Worm (Caenorhabditis elegans) whole organism, early embryonic: Measurements from ENCODE around the gene nex-3.

ENCODE experiments used
- B0310.2 ChIP-seq: sonication (generic microtip); optimal IDR thresholded peaks from 2 replicates; lab custom pipeline; 2016; ENCODE audit warnings: mild to moderate bottlenecking, missing genetic modification characterization, missing compliant biosample characterization
- F13C5.2 ChIP-seq: sonication (generic microtip); optimal IDR thresholded peaks from 2 replicates; lab custom pipeline; 2017; ENCODE audit warnings: mild to moderate bottlenecking, missing genetic modification characterization, inconsistent platforms, missing compliant biosample characterization
- aly-1 ChIP-seq: sonication (generic microtip); optimal IDR thresholded peaks from 2 replicates; lab custom pipeline; 2016; ENCODE audit warnings: missing genetic modification characterization, missing compliant biosample characterization
- ama-1 ChIP-seq: fragments of 150-350 bp; optimal IDR thresholded peaks from 2 replicates; lab custom pipeline; 2014
- ceh-13 ChIP-seq: fragments of 200-800 bp; sonication (Bioruptor generic); optimal IDR thresholded peaks from 2 replicates; lab custom pipeline; 2018; ENCODE audit warnings: mild to moderate bottlenecking, missing genetic modification characterization, missing compliant biosample characterization
- ceh-36 ChIP-seq: sonication (generic microtip); optimal IDR thresholded peaks from 2 replicates; lab custom pipeline; 2016; ENCODE audit warnings: missing genetic modification characterization, inconsistent platforms, missing compliant biosample characterization
- ets-7 ChIP-seq: sonication (generic microtip); optimal IDR thresholded peaks from 2 replicates; lab custom pipeline; 2016; ENCODE audit warnings: missing genotype, missing genetic modification characterization, missing compliant biosample characterization
- flt-1 ChIP-seq: fragments of 200-800 bp; sonication (Bioruptor generic); IDR thresholded peaks from 2 replicates; pipeline ENCODE4 v1.3.6; 2022; ENCODE audit warnings: missing genetic modification characterization, missing compliant biosample characterization
- hmbx-1 ChIP-seq: sonication (generic microtip); optimal IDR thresholded peaks from 2 replicates; lab custom pipeline; 2016; ENCODE audit warnings: mild to moderate bottlenecking, missing genetic modification characterization, missing compliant biosample characterization
- hmg-4 ChIP-seq: fragments of 200-800 bp; sonication (Bioruptor generic); optimal IDR thresholded peaks from 2 replicates; lab custom pipeline; 2018; ENCODE audit warnings: mild to moderate bottlenecking, missing genetic modification characterization, missing compliant biosample characterization
- hnd-1 ChIP-seq: sonication (generic microtip); optimal IDR thresholded peaks from 2 replicates; lab custom pipeline; 2016; ENCODE audit warnings: missing genetic modification characterization, missing compliant biosample characterization
- pes-1 ChIP-seq: fragments of 200-800 bp; sonication (Bioruptor generic); IDR thresholded peaks from 2 replicates; pipeline ENCODE4 v1.3.6; 2022; ENCODE audit warnings: missing genetic modification reagents, missing genetic modification characterization, missing compliant biosample characterization
- scrt-1 ChIP-seq: fragments of 200-800 bp; sonication (Bioruptor generic); IDR thresholded peaks from 2 replicates; pipeline ENCODE4 v1.3.6; 2022; ENCODE audit warnings: missing genetic modification characterization, missing compliant biosample characterization
- sea-1 ChIP-seq: fragments of 200-800 bp; sonication (Bioruptor generic); conservative IDR thresholded peaks from 2 replicates; pipeline ENCODE4 v1.3.6; 2022; ENCODE audit warnings: missing genetic modification characterization, missing compliant biosample characterization
- tbx-11 ChIP-seq: fragments of 200-800 bp; sonication (Bioruptor generic); IDR thresholded peaks from 2 replicates; pipeline ENCODE4 v1.3.6; 2022; ENCODE audit warnings: missing genetic modification characterization, missing compliant biosample characterization
- tbx-37 ChIP-seq: fragments of 200-800 bp; sonication (Bioruptor generic); conservative IDR thresholded peaks from 2 replicates; pipeline ENCODE4 v1.3.6; 2022; ENCODE audit warnings: missing genetic modification reagents, missing genetic modification characterization, missing compliant biosample characterization
- tra-4 ChIP-seq: sonication (generic microtip); optimal IDR thresholded peaks from 2 replicates; lab custom pipeline; 2017; ENCODE audit warnings: missing genetic modification characterization, missing compliant biosample characterization

Gene nex-3

DNA sequence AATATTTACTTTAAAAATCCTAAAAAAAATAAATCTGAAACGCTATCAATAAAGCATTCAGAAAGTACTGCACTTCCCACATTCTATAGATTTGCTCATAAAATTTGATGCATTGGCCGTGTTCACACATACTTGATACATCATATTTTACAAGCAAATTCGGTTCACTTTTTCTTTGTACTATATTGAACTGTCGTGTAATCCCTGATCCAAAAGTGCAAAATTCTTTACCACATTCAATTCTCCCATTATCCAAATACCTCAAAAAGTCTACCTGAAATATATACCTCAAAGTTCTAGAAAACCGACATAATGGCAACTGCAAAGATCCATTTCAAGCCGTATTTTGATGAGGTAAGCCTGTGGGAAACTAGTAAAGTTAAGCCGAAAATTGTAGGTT is at the start of gene nex-3:
Gene nex-3, plus strand, starts transcription at position 301 of the 400 bp plus-strand sequence.
- TF ChIP-seq tbx-37 (GFP tag; lab: Robert Waterston, UW) = no peak
- TF ChIP-seq sea-1 (GFP tag; lab: Robert Waterston, UW) = no peak
- TF ChIP-seq ceh-13 (GFP tag; lab: Kevin White, UChicago) = no peak
- TF ChIP-seq B0310.2 (tag; lab: Kevin White, UChicago) = no peak

DNA sequence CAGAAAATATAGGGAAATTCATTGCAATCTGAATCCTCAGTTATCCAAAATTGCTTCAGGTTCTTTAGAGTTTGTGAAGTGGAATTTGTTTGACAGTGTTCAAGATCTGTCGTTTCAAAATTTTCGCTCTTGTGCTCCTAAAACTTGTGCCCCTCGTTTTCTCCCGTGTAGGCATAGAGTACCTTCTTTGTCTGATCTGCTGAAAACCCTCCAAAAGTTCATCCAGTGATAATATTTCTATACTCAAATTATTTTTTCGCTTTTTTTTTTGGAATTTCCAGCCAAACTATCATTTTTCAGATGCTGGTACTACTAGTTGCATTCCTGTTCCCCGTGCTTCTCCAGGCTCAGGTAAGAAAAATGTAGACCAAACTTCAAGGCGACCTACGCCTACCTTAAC is 47.4 kb upstream of the nex-3 start, which contains the start of gene R07E5.4:
Gene R07E5.4, plus strand, starts transcription at position 301 of the 400 bp plus-strand sequence.
- no peak for TF ChIP-seq ceh-36 (tag; lab: Kevin White, UChicago)
- TF ChIP-seq hmg-4 (GFP tag; lab: Kevin White, UChicago) = no peak
- no peak for TF ChIP-seq sea-1 (GFP tag; lab: Robert Waterston, UW)
- TF ChIP-seq flt-1 (GFP tag; lab: Robert Waterston, UW) = no peak

DNA sequence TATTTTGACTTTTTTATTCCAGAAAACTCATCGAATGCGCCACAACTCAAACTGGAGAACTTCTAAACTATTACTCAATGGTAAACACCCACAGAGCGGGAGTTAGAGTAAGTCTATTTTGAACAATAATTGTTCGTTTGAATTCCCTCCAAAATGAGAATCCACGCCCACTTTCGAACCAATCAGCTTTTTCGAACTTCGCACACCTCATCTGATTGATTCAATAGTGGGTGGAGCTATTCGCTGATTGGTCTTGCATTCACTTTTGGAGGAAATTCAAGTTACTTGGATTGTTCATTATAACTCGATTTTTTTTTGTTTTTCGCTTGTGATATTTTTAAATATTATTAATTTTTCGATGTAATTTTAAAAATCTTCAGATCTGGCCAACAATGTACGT is 46.0 kb upstream of the nex-3 start:
- no peak for TF ChIP-seq flt-1 (GFP tag; lab: Robert Waterston, UW)
- TF ChIP-seq ceh-13 (GFP tag; lab: Kevin White, UChicago) = no peak
- TF ChIP-seq aly-1 (tag; lab: Kevin White, UChicago) = no peak
- no peak for TF ChIP-seq hmbx-1 (tag; lab: Kevin White, UChicago)
- TF ChIP-seq F13C5.2 (tag; lab: Kevin White, UChicago) = no peak
- no peak for TF ChIP-seq tbx-11 (GFP tag; lab: Robert Waterston, UW)
- TF ChIP-seq ceh-36 (tag; lab: Kevin White, UChicago) = no peak
- no peak for TF ChIP-seq ama-1 (lab: Kevin White, UChicago)
- no peak for TF ChIP-seq tra-4 (tag; lab: Kevin White, UChicago)
- TF ChIP-seq hmg-4 (GFP tag; lab: Kevin White, UChicago) = no peak
- no peak for TF ChIP-seq sea-1 (GFP tag; lab: Robert Waterston, UW)
- no peak for TF ChIP-seq tbx-37 (GFP tag; lab: Robert Waterston, UW)
- TF ChIP-seq B0310.2 (tag; lab: Kevin White, UChicago) = no peak
- no peak for TF ChIP-seq pes-1 (GFP tag; lab: Robert Waterston, UW)

DNA sequence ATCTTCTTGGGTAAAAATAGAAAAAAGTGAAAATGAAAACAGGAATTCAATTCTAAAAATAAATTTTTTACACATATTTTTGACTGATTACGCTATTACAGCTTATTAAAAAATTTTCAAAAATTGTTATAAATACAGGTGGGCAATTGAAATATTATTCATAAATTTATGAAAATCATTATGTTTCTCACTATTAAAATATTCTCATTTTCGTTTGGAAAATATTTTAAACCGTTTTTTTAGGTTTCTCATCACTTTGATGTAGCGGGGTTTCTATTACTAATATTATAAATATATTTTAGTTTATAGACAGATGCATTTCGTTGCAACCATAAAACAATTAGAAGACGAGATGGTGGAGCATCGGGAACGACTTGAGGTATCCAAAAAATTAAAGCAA is 44.8 kb upstream of the nex-3 start, which contains the start of gene R07E5.5:
Gene R07E5.5, plus strand, starts transcription at position 301 of the 400 bp plus-strand sequence.
- no peak for TF ChIP-seq F13C5.2 (tag; lab: Kevin White, UChicago)
- TF ChIP-seq ets-7 = no peak
- TF ChIP-seq tbx-11 (GFP tag; lab: Robert Waterston, UW) = no peak
- TF ChIP-seq aly-1 (tag; lab: Kevin White, UChicago) = no peak
- no peak for TF ChIP-seq tra-4 (tag; lab: Kevin White, UChicago)
- no peak for TF ChIP-seq flt-1 (GFP tag; lab: Robert Waterston, UW)
- TF ChIP-seq hmg-4 (GFP tag; lab: Kevin White, UChicago) = no peak
- no peak for TF ChIP-seq hnd-1 (tag; lab: Kevin White, UChicago)
- TF ChIP-seq scrt-1 = no peak
- no peak for TF ChIP-seq B0310.2 (tag; lab: Kevin White, UChicago)
- TF ChIP-seq ceh-13 (GFP tag; lab: Kevin White, UChicago) = no peak
- TF ChIP-seq tbx-37 (GFP tag; lab: Robert Waterston, UW) = no peak
- TF ChIP-seq pes-1 (GFP tag; lab: Robert Waterston, UW) = no peak
- TF ChIP-seq ama-1 (lab: Kevin White, UChicago) = no peak
- TF ChIP-seq ceh-36 (tag; lab: Kevin White, UChicago) = no peak
- no peak for TF ChIP-seq hmbx-1 (tag; lab: Kevin White, UChicago)
- no peak for TF ChIP-seq sea-1 (GFP tag; lab: Robert Waterston, UW)

DNA sequence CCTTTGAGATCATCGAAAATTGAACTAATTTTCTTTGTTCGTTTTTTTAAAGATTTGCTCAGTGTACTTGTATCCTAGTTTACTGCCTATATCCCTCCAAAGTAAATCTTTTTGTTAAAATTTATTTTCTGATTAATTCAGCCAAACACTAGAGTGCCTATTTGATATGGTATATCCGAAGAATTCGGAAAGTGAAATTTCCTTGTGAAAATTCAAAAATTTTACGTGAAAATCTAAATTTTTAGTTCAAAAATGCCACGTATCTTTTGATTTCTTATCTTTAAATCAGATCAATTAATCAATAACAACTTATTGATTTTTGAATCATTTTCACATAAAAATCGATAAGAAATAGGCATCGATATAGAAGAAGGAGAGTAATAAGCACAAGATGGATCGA is 43.4 kb upstream of the nex-3 start, which contains the start of gene R07E5.6:
Gene R07E5.6, plus strand, starts transcription at position 301 of the 400 bp plus-strand sequence.
- TF ChIP-seq scrt-1 (no peak), flt-1 (GFP tag; lab: Robert Waterston, UW) (no peak), tra-4 (tag; lab: Kevin White, UChicago) (no peak)

DNA sequence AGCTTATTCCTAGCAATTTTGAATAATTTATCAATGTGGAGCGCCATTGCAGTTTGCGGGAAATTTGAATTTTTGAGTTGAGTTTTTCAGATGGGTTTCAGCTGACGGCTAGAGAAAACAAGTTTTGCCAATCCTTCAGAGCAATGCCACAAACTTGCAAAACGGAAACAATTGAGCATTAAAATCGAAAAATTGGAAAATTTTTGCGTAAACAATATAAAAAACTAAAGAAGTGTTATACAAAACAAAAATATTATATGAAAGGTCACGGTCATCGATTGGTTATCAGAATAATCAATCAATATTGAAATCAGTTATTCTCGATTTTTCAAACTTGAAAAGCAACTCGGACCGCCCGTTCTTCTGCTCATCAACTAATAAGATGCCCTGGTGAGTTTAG is 40.7 kb upstream of the nex-3 start, which contains the start of gene R07E5.15:
Gene R07E5.15, plus strand, starts transcription at position 301 of the 400 bp plus-strand sequence.
- no peak for TF ChIP-seq tra-4 (tag; lab: Kevin White, UChicago)
- TF ChIP-seq aly-1 (tag; lab: Kevin White, UChicago) = no peak
- no peak for TF ChIP-seq ama-1 (lab: Kevin White, UChicago)
- TF ChIP-seq ets-7 = no peak
- no peak for TF ChIP-seq sea-1 (GFP tag; lab: Robert Waterston, UW)
- no peak for TF ChIP-seq flt-1 (GFP tag; lab: Robert Waterston, UW)
- TF ChIP-seq hmg-4 (GFP tag; lab: Kevin White, UChicago) = no peak
- no peak for TF ChIP-seq hmbx-1 (tag; lab: Kevin White, UChicago)
- TF ChIP-seq ceh-13 (GFP tag; lab: Kevin White, UChicago) = no peak
- TF ChIP-seq pes-1 (GFP tag; lab: Robert Waterston, UW) = no peak
- no peak for TF ChIP-seq F13C5.2 (tag; lab: Kevin White, UChicago)
- TF ChIP-seq tbx-11 (GFP tag; lab: Robert Waterston, UW) = no peak
- no peak for TF ChIP-seq scrt-1
- TF ChIP-seq B0310.2 (tag; lab: Kevin White, UChicago) = no peak
- no peak for TF ChIP-seq hnd-1 (tag; lab: Kevin White, UChicago)
- TF ChIP-seq tbx-37 (GFP tag; lab: Robert Waterston, UW) = no peak

DNA sequence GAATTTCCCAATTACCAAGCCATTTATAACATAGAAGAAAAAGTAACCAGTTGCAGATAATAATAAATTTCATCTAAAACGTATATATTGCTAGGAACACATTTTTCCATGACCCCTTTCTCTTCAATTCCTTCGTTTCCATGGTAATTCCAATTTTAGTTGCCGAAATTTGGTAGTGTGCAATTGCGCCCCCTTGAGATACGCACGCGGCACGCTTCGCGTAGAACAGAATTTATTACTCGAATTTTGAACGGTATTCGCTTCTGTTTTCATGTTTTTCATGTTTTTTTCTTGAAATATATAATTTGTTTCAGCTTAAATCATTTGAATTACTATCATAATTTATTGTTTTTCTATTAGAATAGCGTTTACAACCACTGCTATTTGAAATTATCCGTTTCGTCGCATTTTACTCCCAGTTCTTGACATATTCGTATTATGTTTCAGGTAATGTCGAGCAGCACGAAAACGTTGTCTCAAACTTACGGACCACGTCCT is 37.5 kb upstream of the nex-3 start, which contains the start of the genes R07E5.17 and snfc-5:
Gene R07E5.17, minus strand, starts transcription at position 98 of the 498 bp plus-strand sequence.
Gene snfc-5, plus strand, starts transcription at position 448 of the 498 bp plus-strand sequence.
- TF ChIP-seq tbx-37 (GFP tag; lab: Robert Waterston, UW) (no peak), F13C5.2 (tag; lab: Kevin White, UChicago) (peak; percentile 59), flt-1 (GFP tag; lab: Robert Waterston, UW) (no peak)
